Worm (Caenorhabditis elegans): Measurements from ENCODE around the gene C09H10.4.
"Not testable (repeated sequence)": the region's sequence is repeated elsewhere in the genome, so short reads cannot be mapped to it uniquely, and the experiment has no call there.

The C09H10.4 gene

ce11 chrII:11107828-11108227, 7.9 kb downstream of the C09H10.4 start, which contains the start of gene apc-17 (continued):
- no peak for TF ChIP-seq mdl-1 (tag; optimal IDR thresholded peaks at IDR 0.05)
- no peak for TF ChIP-seq unc-130 (tag; optimal IDR thresholded peaks at IDR 0.05)

DNA sequence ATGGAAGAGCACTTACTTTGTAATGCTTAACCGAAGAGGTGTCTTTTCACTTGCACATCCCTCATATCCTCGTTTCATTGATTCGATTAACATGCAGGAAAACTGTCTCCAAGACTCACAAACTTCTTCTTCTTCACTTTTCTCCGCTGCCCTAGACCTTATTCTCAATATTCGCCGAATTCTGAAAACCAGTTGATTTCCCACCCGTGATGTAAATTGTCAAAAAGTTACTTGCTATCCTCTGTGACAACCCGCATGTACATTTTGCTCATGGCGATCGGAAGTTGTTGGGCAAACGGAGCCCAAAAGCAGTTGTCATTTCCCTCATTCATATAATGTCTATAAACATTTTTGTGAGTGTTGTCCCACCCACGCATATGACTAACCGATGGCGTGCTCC, 10.5 kb downstream of the C09H10.4 start:
- no peak for TF ChIP-seq dsc-1 (tag; optimal IDR thresholded peaks at IDR 0.05)
- TF ChIP-seq zag-1 (tag; optimal IDR thresholded peaks at IDR 0.05) = no peak
- TF ChIP-seq nhr-20 (tag; optimal IDR thresholded peaks at IDR 0.05) = no peak
- no peak for TF ChIP-seq unc-98 (GFP tag; IDR thresholded peaks at IDR 0.05)
- TF ChIP-seq aly-2 (tag; optimal IDR thresholded peaks at IDR 0.05) = no peak
- TF ChIP-seq dpl-1 (GFP tag; optimal IDR thresholded peaks at IDR 0.05) = no peak
- no peak for TF ChIP-seq vab-15 (tag; optimal IDR thresholded peaks at IDR 0.05)
- no peak for TF ChIP-seq fos-1 (tag; optimal IDR thresholded peaks at IDR 0.05)
- no peak for TF ChIP-seq skn-1 (tag; optimal IDR thresholded peaks at IDR 0.05)
- no peak for TF ChIP-seq snu-23 (GFP tag; optimal IDR thresholded peaks at IDR 0.05)

DNA sequence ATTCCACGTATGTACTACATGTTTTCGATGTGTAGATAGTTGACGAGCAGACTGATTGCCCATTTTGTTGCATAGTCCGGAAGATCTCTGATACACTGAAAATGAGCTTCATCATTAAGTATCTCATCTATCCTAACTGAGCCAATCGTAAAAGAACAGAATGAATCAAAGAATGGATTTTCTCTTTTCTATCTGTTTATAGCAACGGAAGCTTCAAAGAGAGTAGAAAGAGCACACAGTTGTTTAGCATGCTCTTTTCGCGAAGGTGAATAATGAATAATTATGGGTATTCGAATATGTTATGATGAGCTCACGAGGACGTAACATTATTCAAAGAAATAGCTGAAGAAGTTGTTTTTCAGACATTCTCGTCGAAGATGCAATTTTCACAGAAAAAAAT, 11.2 kb downstream of the C09H10.4 start, which contains the start of gene glb-4:
glb-4 (minus strand) TSS at position 101 of the 400 bp plus-strand sequence.
- peak; percentile 18 for TF ChIP-seq nhr-71 (tag; optimal IDR thresholded peaks at IDR 0.05)
- no peak for TF ChIP-seq blmp-1 (tag; optimal IDR thresholded peaks at IDR 0.05)
- TF ChIP-seq lin-14 (GFP tag; optimal IDR thresholded peaks at IDR 0.05) = peak; percentile 57
- TF ChIP-seq lin-39 (tag; optimal IDR thresholded peaks at IDR 0.05) = no peak
- no peak for TF ChIP-seq ama-1 (optimal IDR thresholded peaks at IDR 0.05)
- TF ChIP-seq sptf-1 (tag; optimal IDR thresholded peaks at IDR 0.05) = no peak
- TF ChIP-seq fkh-8 (tag; optimal IDR thresholded peaks at IDR 0.05) = no peak
- TF ChIP-seq unc-30 (tag; optimal IDR thresholded peaks at IDR 0.05) = no peak
- TF ChIP-seq efl-3 (GFP tag; optimal IDR thresholded peaks at IDR 0.05) = no peak
- peak; percentile 7 for TF ChIP-seq fkh-10 (GFP tag; optimal IDR thresholded peaks at IDR 0.05)
- TF ChIP-seq unc-86 (tag; optimal IDR thresholded peaks at IDR 0.05) = peak; percentile 21

- TF ChIP-seq ceh-8 (GFP tag; optimal IDR thresholded peaks at IDR 0.05) (no peak), egl-27 (tag; optimal IDR thresholded peaks at IDR 0.05) (no peak), zag-1 (tag; optimal IDR thresholded peaks at IDR 0.05) (no peak), ztf-4 (tag; optimal IDR thresholded peaks at IDR 0.05) (no peak), efl-1 (optimal IDR thresholded peaks at IDR 0.05) (no peak), efl-1 (GFP tag; optimal IDR thresholded peaks at IDR 0.05 in 1 of 2) (peak in 1 of 2 experiments; percentile 68), fos-1 (tag; optimal IDR thresholded peaks at IDR 0.05) (no peak)
Observed at ce11 chrII:11112419-11112818, 12.5 kb downstream of the C09H10.4 start, which contains the start of gene mat-2. TSS of gene mat-2 (plus strand) at chrII:11112719.

DNA sequence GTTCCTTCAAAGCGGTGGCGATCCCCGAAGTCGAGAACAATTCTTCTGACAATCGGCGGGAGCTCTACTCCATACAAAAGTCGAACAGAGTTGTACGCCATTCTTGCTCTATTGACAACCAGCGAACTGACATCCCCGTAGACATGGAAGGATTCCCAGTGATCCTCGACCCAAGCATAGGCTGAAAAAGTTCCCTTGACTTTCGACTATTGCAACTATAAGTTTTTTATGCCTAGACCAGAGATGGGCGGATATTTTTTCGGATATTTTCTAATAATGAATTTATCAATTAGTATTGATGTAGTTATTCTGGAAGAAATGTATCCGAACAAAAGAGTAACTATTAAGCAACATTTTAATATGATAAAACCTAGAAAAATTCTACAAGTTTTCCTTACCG, 21.9 kb downstream of the C09H10.4 start, which contains the start of gene W10C6.2:
W10C6.2 (minus strand) TSS at position 101 of the 400 bp plus-strand sequence.
- TF ChIP-seq sox-4, tbx-2, mep-1 (tag; optimal IDR thresholded peaks at IDR 0.05): not testable (repeated sequence)

- no peak for TF ChIP-seq ces-1 (GFP tag; optimal IDR thresholded peaks at IDR 0.05)
- TF ChIP-seq ceh-82 (tag; optimal IDR thresholded peaks at IDR 0.05) = no peak
- no peak for TF ChIP-seq mab-9 (GFP tag; IDR thresholded peaks at IDR 0.05)
- no peak for TF ChIP-seq mdl-1 (tag; optimal IDR thresholded peaks at IDR 0.05)
- TF ChIP-seq lsy-2 (tag; optimal IDR thresholded peaks at IDR 0.05) = peak in 1 of 2 experiments; percentile 49
- no peak for TF ChIP-seq vab-15 (tag; optimal IDR thresholded peaks at IDR 0.05)
- TF ChIP-seq egl-13 (tag; optimal IDR thresholded peaks at IDR 0.05) = no peak
- no peak for TF ChIP-seq efl-1 (optimal IDR thresholded peaks at IDR 0.05)
- peak in 1 of 2 experiments; percentile 25 for TF ChIP-seq efl-1 (GFP tag; optimal IDR thresholded peaks at IDR 0.05 in 1 of 2)
- TF ChIP-seq mef-2 (tag; optimal IDR thresholded peaks at IDR 0.05) = no peak
Observed at ce11 chrII:11125059-11125594, 25.2 kb downstream of the C09H10.4 start.

Data from whole organism, L1 larva.